Worm (Caenorhabditis elegans): ENCODE results near the gene C42D4.19.
A peak's percentile ranks its signal among the peaks of the same experiment; 100 is the strongest.

The C42D4.19 gene

ce11 chrIV:7188528-7189422, 13.3 kb downstream of the C42D4.19 start, which contains the start of gene srlf-7 (continued):
- TF ChIP-seq F37B4.10 (GFP tag; IDR thresholded peaks at IDR 0.05) = no peak
- no peak for TF ChIP-seq mcd-1 (GFP tag; IDR thresholded peaks at IDR 0.05)
- TF ChIP-seq B0019.2 (GFP tag; conservative IDR thresholded peaks at IDR 0.05) = no peak
- no peak for TF ChIP-seq lir-1 (GFP tag; conservative IDR thresholded peaks at IDR 0.05)
- no peak for TF ChIP-seq ama-1 (optimal IDR thresholded peaks at IDR 0.05)
- no peak for TF ChIP-seq ama-1 (GFP tag; optimal IDR thresholded peaks at IDR 0.05)
- no peak for TF ChIP-seq egrh-3 (GFP tag; IDR thresholded peaks at IDR 0.05)
- TF ChIP-seq ztf-18 (tag; optimal IDR thresholded peaks at IDR 0.05) = no peak
- TF ChIP-seq bed-1 (GFP tag; IDR thresholded peaks at IDR 0.05) = no peak
- TF ChIP-seq tlf-1 (GFP tag; optimal IDR thresholded peaks at IDR 0.05) = no peak

ce11 chrIV:7190409-7190808, 15.0 kb downstream of the C42D4.19 start:
- no peak for TF ChIP-seq B0019.2 (GFP tag; conservative IDR thresholded peaks at IDR 0.05)
- TF ChIP-seq let-526 (GFP tag; IDR thresholded peaks at IDR 0.05) = no peak
- TF ChIP-seq lag-1 (GFP tag; IDR thresholded peaks at IDR 0.05) = no peak
- no peak for TF ChIP-seq F52B5.7 (tag; optimal IDR thresholded peaks at IDR 0.05)
- peak; percentile 34 for TF ChIP-seq ztf-26 (tag; optimal IDR thresholded peaks at IDR 0.05)
- TF ChIP-seq F33H1.4 (GFP tag; IDR thresholded peaks at IDR 0.05) = no peak
- no peak for TF ChIP-seq nhr-27 (tag; optimal IDR thresholded peaks at IDR 0.05)
- TF ChIP-seq unc-130 (GFP tag; optimal IDR thresholded peaks at IDR 0.05) = no peak
- TF ChIP-seq him-1 (tag; optimal IDR thresholded peaks at IDR 0.05) = no peak
- peak; percentile 76 for TF ChIP-seq nhr-80 (tag; optimal IDR thresholded peaks at IDR 0.05)
- peak; percentile 57 for TF ChIP-seq atf-7 (tag; optimal IDR thresholded peaks at IDR 0.05)
- no peak for TF ChIP-seq mel-28 (tag; optimal IDR thresholded peaks at IDR 0.05; ENCODE audit: borderline replicate concordance)
- TF ChIP-seq pbrm-1 (GFP tag; IDR thresholded peaks at IDR 0.05) = no peak
- TF ChIP-seq sdz-38 (tag; optimal IDR thresholded peaks at IDR 0.05) = no peak
- peak; percentile 1 for TF ChIP-seq ZK185.1 (tag; optimal IDR thresholded peaks at IDR 0.05; ENCODE audit: poor library complexity, severe bottlenecking)
- TF ChIP-seq tlf-1 (GFP tag; optimal IDR thresholded peaks at IDR 0.05) = no peak
- TF ChIP-seq ceh-100 (GFP tag; IDR thresholded peaks at IDR 0.05) = no peak

- TF ChIP-seq egl-18 (GFP tag; IDR thresholded peaks at IDR 0.05) (no peak), fkh-3 (tag; optimal IDR thresholded peaks at IDR 0.05) (no peak), F37B4.10 (GFP tag; IDR thresholded peaks at IDR 0.05) (no peak), lsl-1 (GFP tag; optimal IDR thresholded peaks at IDR 0.05) (no peak), snpc-1.1 (tag; optimal IDR thresholded peaks at IDR 0.05; ENCODE audit: insufficient read depth) (no peak), T26A5.8 (tag; optimal IDR thresholded peaks at IDR 0.05) (no peak)
These were observed 16.3 kb downstream of the C42D4.19 start, which contains the start of gene R13A1.5 for ce11 chrIV:7191745-7192144. TSS of gene R13A1.5 (minus strand) at chrIV:7191845.

ce11 chrIV:7195734-7196133, 20.3 kb downstream of the C42D4.19 start, which contains the start of gene best-16:
TSS of gene best-16 (minus strand) at chrIV:7195834.
- TF ChIP-seq dpff-1 (tag; optimal IDR thresholded peaks at IDR 0.05) = no peak
- no peak for TF ChIP-seq repo-1 (tag; optimal IDR thresholded peaks at IDR 0.05)
- TF ChIP-seq sea-2 (GFP tag; IDR thresholded peaks at IDR 0.05) = no peak
- TF ChIP-seq F33H1.4 (GFP tag; IDR thresholded peaks at IDR 0.05) = no peak
- TF ChIP-seq hmg-1.2 (GFP tag; IDR thresholded peaks at IDR 0.05) = no peak
- TF ChIP-seq hlh-12 (tag; optimal IDR thresholded peaks at IDR 0.05) = no peak
- no peak for TF ChIP-seq B0019.2 (GFP tag; conservative IDR thresholded peaks at IDR 0.05)
- no peak for TF ChIP-seq nfya-1 (tag; optimal IDR thresholded peaks at IDR 0.05; ENCODE audit: borderline replicate concordance, insufficient read depth)
- TF ChIP-seq B0336.3 (GFP tag; IDR thresholded peaks at IDR 0.05) = no peak
- no peak for TF ChIP-seq F23B12.7 (tag; optimal IDR thresholded peaks at IDR 0.05; ENCODE audit: insufficient read depth)
- no peak for TF ChIP-seq pbrm-1 (GFP tag; IDR thresholded peaks at IDR 0.05)
- no peak for TF ChIP-seq ztf-25 (GFP tag; IDR thresholded peaks at IDR 0.05)
- TF ChIP-seq cebp-1 (GFP tag; IDR thresholded peaks at IDR 0.05) = no peak
- no peak for TF ChIP-seq cebp-1 (tag; optimal IDR thresholded peaks at IDR 0.05)
- no peak for TF ChIP-seq T07F8.4 (tag; optimal IDR thresholded peaks at IDR 0.05)
- TF ChIP-seq gei-17 (GFP tag; optimal IDR thresholded peaks at IDR 0.05) = no peak
- no peak for TF ChIP-seq akir-1 (GFP tag; optimal IDR thresholded peaks at IDR 0.05)
- TF ChIP-seq ZK185.1 (tag; optimal IDR thresholded peaks at IDR 0.05; ENCODE audit: poor library complexity, severe bottlenecking) = no peak
